Fruit fly (Drosophila melanogaster) whole organism, prepupa: ENCODE results near the gene PAN3.

Experiments used
- Blimp-1 ChIP-seq: fragments of 200-800 bp; sonication (Bioruptor generic); optimal IDR thresholded peaks from 3 replicates; lab custom pipeline; 2017; ENCODE audit warnings: missing biosample characterization, missing genetic modification characterization, mild to moderate bottlenecking, moderate library complexity, missing genetic modification reagents
- CG10631 ChIP-seq: fragments of 200-800 bp; sonication (Bioruptor generic); optimal IDR thresholded peaks from 2 replicates; lab custom pipeline; 2016; ENCODE audit warnings: missing biosample characterization, missing genetic modification characterization
- CG10669 ChIP-seq: fragments of 200-800 bp; sonication (Bioruptor generic); optimal IDR thresholded peaks from 3 replicates; lab custom pipeline; 2018; ENCODE audit warnings: missing biosample characterization, mild to moderate bottlenecking, missing genetic modification characterization, moderate library complexity
- CG11294 ChIP-seq: fragments of 200-800 bp; sonication (Bioruptor generic); IDR thresholded peaks from 2 replicates; pipeline ENCODE4 v1.3.6; 2022; ENCODE audit warnings: missing biosample characterization, missing genetic modification characterization
- CG11762 ChIP-seq: fragments of 200-800 bp; sonication (Bioruptor generic); optimal IDR thresholded peaks from 3 replicates; lab custom pipeline; 2016; ENCODE audit warnings: missing biosample characterization, missing genetic modification characterization; ENCODE audit not compliant: insufficient read depth
- CG11902 ChIP-seq: fragments of 200-800 bp; sonication (Bioruptor generic); optimal IDR thresholded peaks from 3 replicates; lab custom pipeline; 2016; ENCODE audit warnings: missing biosample characterization, missing genetic modification characterization
- CG15336 ChIP-seq: fragments of 200-800 bp; sonication (Bioruptor generic); IDR thresholded peaks from 2 replicates; pipeline ENCODE4 v1.3.6; 2022; ENCODE audit warnings: missing biosample characterization, missing genetic modification characterization
- CG1621 ChIP-seq: fragments of 200-800 bp; sonication (Bioruptor generic); optimal IDR thresholded peaks from 3 replicates; lab custom pipeline; 2018; ENCODE audit warnings: missing biosample characterization, mild to moderate bottlenecking, missing genetic modification characterization
- CG16779 ChIP-seq: fragments of 200-800 bp; sonication (Bioruptor generic); optimal IDR thresholded peaks from 3 replicates; lab custom pipeline; 2017; ENCODE audit warnings: missing biosample characterization, mild to moderate bottlenecking, missing genetic modification characterization
- CG32006 ChIP-seq: fragments of 200-800 bp; sonication (Bioruptor generic); optimal IDR thresholded peaks from 3 replicates; lab custom pipeline; 2017; ENCODE audit warnings: missing biosample characterization, mild to moderate bottlenecking, missing genetic modification characterization
- CG34406 ChIP-seq: fragments of 200-800 bp; sonication (Bioruptor generic); optimal IDR thresholded peaks from 3 replicates; lab custom pipeline; 2016; ENCODE audit warnings: missing biosample characterization, missing genetic modification characterization
- CG3919 ChIP-seq: fragments of 200-800 bp; sonication (Bioruptor generic); optimal IDR thresholded peaks from 3 replicates; lab custom pipeline; 2016; ENCODE audit warnings: missing biosample characterization, missing genetic modification characterization
- CG6163 ChIP-seq: fragments of 200-800 bp; sonication (Bioruptor generic); IDR thresholded peaks from 3 replicates; pipeline ENCODE4 v1.3.6; 2022; ENCODE audit warnings: missing biosample characterization, missing genetic modification characterization
- CG6276 ChIP-seq: fragments of 200-800 bp; sonication (Bioruptor generic); optimal IDR thresholded peaks from 2 replicates; lab custom pipeline; 2017; ENCODE audit warnings: missing biosample characterization, mild to moderate bottlenecking, missing genetic modification characterization
- CG6792 ChIP-seq: fragments of 200-800 bp; sonication (Bioruptor generic); optimal IDR thresholded peaks from 3 replicates; lab custom pipeline; 2016; ENCODE audit warnings: missing biosample characterization, missing genetic modification characterization
- CG6808 ChIP-seq: fragments of 200-800 bp; sonication (Bioruptor generic); optimal IDR thresholded peaks from 3 replicates; lab custom pipeline; 2017; ENCODE audit warnings: missing biosample characterization, missing genetic modification characterization, mild to moderate bottlenecking, moderate library complexity, missing genetic modification reagents
- CG6854 ChIP-seq: fragments of 200-800 bp; sonication (Bioruptor generic); optimal IDR thresholded peaks from 2 replicates; lab custom pipeline; 2017; ENCODE audit warnings: missing biosample characterization, mild to moderate bottlenecking, missing genetic modification characterization
- CG7368 ChIP-seq: fragments of 200-800 bp; sonication (Bioruptor generic); optimal IDR thresholded peaks from 3 replicates; lab custom pipeline; 2016; ENCODE audit warnings: missing biosample characterization, missing genetic modification characterization
- CG8119 ChIP-seq: fragments of 200-800 bp; sonication (Bioruptor generic); IDR thresholded peaks from 3 replicates; pipeline ENCODE4 v1.3.6; 2022; ENCODE audit warnings: missing biosample characterization, missing genetic modification characterization
- CG8319 ChIP-seq: fragments of 200-800 bp; sonication (Bioruptor generic); optimal IDR thresholded peaks from 3 replicates; lab custom pipeline; 2016; ENCODE audit warnings: missing biosample characterization, missing genetic modification characterization
- CG8632 ChIP-seq: fragments of 200-800 bp; sonication (Bioruptor generic); optimal IDR thresholded peaks from 3 replicates; lab custom pipeline; 2016; ENCODE audit warnings: missing biosample characterization, missing genetic modification characterization
- Eip75B ChIP-seq: fragments of 200-800 bp; sonication (Bioruptor generic); optimal IDR thresholded peaks from 3 replicates; lab custom pipeline; 2016; ENCODE audit warnings: missing biosample characterization, missing genetic modification characterization
- Eip78C ChIP-seq: fragments of 200-800 bp; sonication (Bioruptor generic); peaks from one replicate; lab custom pipeline; 2016; ENCODE audit warnings: missing biosample characterization, missing genetic modification characterization
- Eip93F ChIP-seq: fragments of 200-800 bp; sonication (Bioruptor generic); optimal IDR thresholded peaks from 2 replicates; lab custom pipeline; 2016; ENCODE audit warnings: missing biosample characterization, mild to moderate bottlenecking, missing genetic modification characterization
- Ets21C ChIP-seq: fragments of 200-800 bp; sonication (Bioruptor generic); optimal IDR thresholded peaks from 3 replicates; lab custom pipeline; 2016; ENCODE audit warnings: missing biosample characterization, missing genetic modification characterization
- Ets96B ChIP-seq: fragments of 200-800 bp; optimal IDR thresholded peaks from 2 replicates; lab custom pipeline; 2019; ENCODE audit warnings: missing biosample characterization, mild to moderate bottlenecking, missing genetic modification characterization, moderate library complexity
- Hr38 ChIP-seq: sonication (Bioruptor generic); optimal IDR thresholded peaks from 2 replicates; lab custom pipeline; 2016; ENCODE audit warnings: missing biosample characterization, missing genetic modification characterization
- Hr39 ChIP-seq: fragments of 200-800 bp; sonication (Bioruptor generic); optimal IDR thresholded peaks from 2 replicates; lab custom pipeline; 2016; ENCODE audit warnings: missing biosample characterization, missing genetic modification characterization
- Lpt ChIP-seq: fragments of 200-800 bp; sonication (Bioruptor generic); optimal IDR thresholded peaks from 3 replicates; lab custom pipeline; 2016; ENCODE audit warnings: missing biosample characterization, missing genetic modification characterization
- Met ChIP-seq: fragments of 200-800 bp; sonication (Bioruptor generic); optimal IDR thresholded peaks from 3 replicates; lab custom pipeline; 2016; ENCODE audit warnings: missing biosample characterization, missing genetic modification characterization
- OdsH ChIP-seq: fragments of 200-800 bp; sonication (Bioruptor generic); optimal IDR thresholded peaks from 3 replicates; lab custom pipeline; 2016; ENCODE audit warnings: missing biosample characterization, missing genetic modification characterization
- Smox ChIP-seq: fragments of 200-800 bp; sonication (Bioruptor generic); optimal IDR thresholded peaks from 3 replicates; lab custom pipeline; 2016; ENCODE audit warnings: missing biosample characterization, missing genetic modification characterization
- Sox14 ChIP-seq: fragments of 200-800 bp; sonication (Bioruptor generic); optimal IDR thresholded peaks from 3 replicates; lab custom pipeline; 2016; ENCODE audit warnings: missing biosample characterization, missing genetic modification characterization
- achi ChIP-seq: fragments of 200-800 bp; sonication (Bioruptor generic); optimal IDR thresholded peaks from 3 replicates; lab custom pipeline; 2016; ENCODE audit warnings: missing biosample characterization, missing genetic modification characterization
- acj6 ChIP-seq: fragments of 200-800 bp; sonication (Bioruptor generic); optimal IDR thresholded peaks from 3 replicates; lab custom pipeline; 2016; ENCODE audit warnings: missing biosample characterization, missing genetic modification characterization
- cyc ChIP-seq: fragments of 200-800 bp; sonication (Bioruptor generic); optimal IDR thresholded peaks from 3 replicates; lab custom pipeline; 2016; ENCODE audit warnings: missing biosample characterization, missing genetic modification characterization
- dsx ChIP-seq: fragments of 200-800 bp; optimal IDR thresholded peaks from 3 replicates; lab custom pipeline; 2019; ENCODE audit warnings: missing biosample characterization, mild to moderate bottlenecking, missing genetic modification characterization, moderate library complexity; ENCODE audit not compliant: poor library complexity, severe bottlenecking
- eg ChIP-seq: fragments of 200-800 bp; sonication (Bioruptor generic); IDR thresholded peaks from 3 replicates; pipeline ENCODE4 v1.3.6; 2022; ENCODE audit warnings: missing biosample characterization, missing genetic modification characterization
- fkh ChIP-seq: fragments of 200-800 bp; sonication (Bioruptor generic); optimal IDR thresholded peaks from 3 replicates; lab custom pipeline; 2017; ENCODE audit warnings: missing biosample characterization, mild to moderate bottlenecking, missing genetic modification characterization, moderate library complexity
- lz ChIP-seq: fragments of 200-800 bp; sonication (Bioruptor generic); optimal IDR thresholded peaks from 3 replicates; lab custom pipeline; 2016; ENCODE audit warnings: missing biosample characterization, missing genetic modification characterization
- net ChIP-seq: fragments of 200-800 bp; sonication (Bioruptor generic); optimal IDR thresholded peaks from 3 replicates; lab custom pipeline; 2016; ENCODE audit warnings: missing biosample characterization, missing genetic modification characterization
- pdm3 ChIP-seq: fragments of 200-800 bp; sonication (Bioruptor generic); optimal IDR thresholded peaks from 3 replicates; lab custom pipeline; 2016; ENCODE audit warnings: missing biosample characterization, missing genetic modification characterization
- salr ChIP-seq, 2 experiments: fragments of 200-800 bp; sonication (Bioruptor generic); optimal IDR thresholded peaks; 3 replicates each; lab custom pipeline; 2016 to 2018; ENCODE audit warnings: missing biosample characterization in 2 of 2, missing genetic modification characterization in 2 of 2, mild to moderate bottlenecking in 1 of 2
- spab ChIP-seq: fragments of 200-800 bp; sonication (Bioruptor generic); optimal IDR thresholded peaks from 2 replicates; lab custom pipeline; 2017; ENCODE audit warnings: missing biosample characterization, mild to moderate bottlenecking, missing genetic modification characterization, missing genetic modification reagents
- ss ChIP-seq, 2 experiments: fragments of 200-800 bp; sonication (Bioruptor generic); optimal IDR thresholded peaks; 2 replicates in 1 of 2; 3 replicates in 1 of 2; lab custom pipeline; 2017 to 2018; ENCODE audit warnings: mild to moderate bottlenecking in 2 of 2, missing biosample characterization in 2 of 2, missing genetic modification characterization in 2 of 2, moderate library complexity in 1 of 2
- svp ChIP-seq: fragments of 200-800 bp; sonication (Bioruptor generic); peaks from one replicate; lab custom pipeline; 2016; ENCODE audit warnings: missing biosample characterization, missing genetic modification characterization
- topi ChIP-seq: fragments of 200-800 bp; sonication (Bioruptor generic); optimal IDR thresholded peaks from 3 replicates; lab custom pipeline; 2016; ENCODE audit warnings: missing biosample characterization, missing genetic modification characterization

PAN3 gene

DNA sequence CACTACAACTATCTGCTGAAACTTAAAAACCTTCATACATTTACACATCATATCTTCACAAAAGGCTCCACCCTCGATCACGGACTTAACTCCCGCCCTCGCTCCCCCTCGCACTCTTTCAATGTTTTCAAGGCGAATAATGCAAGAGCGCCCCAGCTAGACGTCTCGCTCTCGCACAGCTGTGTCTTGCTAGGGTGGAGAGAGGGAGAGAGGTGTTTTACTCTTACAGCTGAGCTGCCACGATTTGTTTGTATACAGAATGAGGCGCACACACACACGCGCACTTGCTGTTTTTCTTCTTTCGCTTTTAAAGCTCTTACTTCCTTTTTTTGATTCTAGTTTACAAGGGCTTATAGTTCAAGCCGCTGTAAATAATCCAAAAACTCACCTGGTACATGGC, 1.2 kb upstream of the PAN3 start (continued):
- no peak for TF ChIP-seq Ets96B
- no peak for TF ChIP-seq Blimp-1 (GFP tag; lab: Kevin White, UChicago)
- TF ChIP-seq Sox14 (GFP tag; lab: Kevin White, UChicago), result peak; percentile 15
- no peak for TF ChIP-seq CG6854 (GFP tag; lab: Kevin White, UChicago)
- TF ChIP-seq, all 60 proteins: peak for 8

DNA sequence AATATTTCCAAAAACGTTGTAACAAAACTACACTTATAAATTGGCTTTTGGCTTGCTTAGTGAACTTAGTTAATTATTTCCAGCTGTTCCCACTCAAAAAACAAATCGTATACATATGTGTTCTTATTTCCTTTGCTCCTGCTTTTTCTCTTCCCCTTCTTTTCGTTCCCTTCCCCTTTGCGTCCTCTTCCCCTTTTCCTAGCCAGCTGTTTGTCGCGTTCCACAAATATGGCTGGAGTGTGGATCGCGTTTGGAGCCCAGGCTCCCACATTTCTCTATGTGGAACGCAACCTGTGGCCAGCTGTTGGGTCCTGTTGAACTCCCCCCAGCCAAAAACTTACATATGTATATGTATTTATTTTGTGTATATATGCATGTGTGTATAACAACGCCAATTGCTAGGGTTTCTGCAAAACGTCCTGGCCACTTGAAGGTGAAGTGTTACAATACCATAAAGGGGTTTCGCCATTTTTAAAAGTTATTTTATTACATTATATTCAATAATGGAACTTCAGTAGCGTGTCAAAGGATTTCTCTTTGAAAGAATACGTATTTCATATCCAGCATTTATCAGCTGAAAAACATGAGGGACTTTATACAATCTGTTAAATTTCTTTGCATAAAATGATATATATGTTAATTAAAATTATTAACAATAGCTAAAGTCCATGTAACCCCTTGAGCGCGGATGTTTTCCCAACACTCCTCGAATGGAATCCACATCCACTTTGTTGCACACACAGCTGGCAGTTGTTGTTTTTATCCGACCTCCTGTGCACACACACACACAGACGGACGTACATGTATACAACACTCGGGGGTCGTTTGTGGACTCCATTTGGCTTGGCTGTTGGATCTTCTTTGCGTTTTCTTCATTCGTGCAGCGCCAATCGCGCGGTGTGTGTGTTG, 996 bp downstream of the PAN3 start:
- TF ChIP-seq CG11902 (GFP tag; lab: Kevin White, UChicago), result no peak
- TF ChIP-seq Ets96B, result peak; percentile 41
- peak; percentile 14 for TF ChIP-seq CG6854 (GFP tag; lab: Kevin White, UChicago)
- no peak for TF ChIP-seq CG8319 (GFP tag; lab: Kevin White, UChicago)
- TF ChIP-seq CG3919, result peak; percentile 28
- TF ChIP-seq CG6792 (GFP tag; lab: Kevin White, UChicago), result peak; percentile 18
- peak; percentile 50 for TF ChIP-seq CG32006 (GFP tag; lab: Kevin White, UChicago)
- TF ChIP-seq pdm3 (GFP tag; lab: Kevin White, UChicago), result peak; percentile 31
- TF ChIP-seq acj6 (GFP tag; lab: Kevin White, UChicago), result peak; percentile 41
- no peak for TF ChIP-seq Hr38 (GFP tag; lab: Kevin White, UChicago)
- TF ChIP-seq Lpt (GFP tag; lab: Kevin White, UChicago), result no peak
- TF ChIP-seq CG11762 (GFP tag; lab: Kevin White, UChicago), result no peak
- TF ChIP-seq achi (GFP tag; lab: Kevin White, UChicago), result peak; percentile 24
- peak; percentile 5 for TF ChIP-seq CG10669 (GFP tag; lab: Kevin White, UChicago)
- TF ChIP-seq svp (GFP tag; lab: Kevin White, UChicago), result peak; percentile 58
- TF ChIP-seq ss (GFP tag; optimal IDR thresholded peaks at IDR 0.05; lab: Kevin White, UChicago), result peak in 1 of 2 experiments; percentile 25
- no peak for TF ChIP-seq CG6808 (GFP tag; lab: Kevin White, UChicago)
- no peak for TF ChIP-seq CG6276
- peak; percentile 43 for TF ChIP-seq CG10631 (GFP tag; lab: Kevin White, UChicago)
- TF ChIP-seq Hr39, result no peak
- peak; percentile 56 for TF ChIP-seq Eip93F (GFP tag; lab: Kevin White, UChicago)
- no peak for TF ChIP-seq CG7368 (GFP tag; lab: Kevin White, UChicago)
- TF ChIP-seq lz (GFP tag; lab: Kevin White, UChicago), result no peak
- no peak for TF ChIP-seq eg (GFP tag; lab: Robert Waterston, UW)
- peak; percentile 43 for TF ChIP-seq OdsH
- no peak for TF ChIP-seq CG1621 (tag; lab: Kevin White, UChicago)
- TF ChIP-seq topi (GFP tag; lab: Kevin White, UChicago), result no peak
- TF ChIP-seq Smox, result peak; percentile 40
- peak; percentile 66 for TF ChIP-seq Eip78C (GFP tag; lab: Kevin White, UChicago)
- peak; percentile 9 for TF ChIP-seq CG16779 (tag; lab: Kevin White, UChicago)
- TF ChIP-seq cyc (GFP tag; lab: Kevin White, UChicago), result no peak
- TF ChIP-seq salr (GFP tag; optimal IDR thresholded peaks at IDR 0.05; lab: Kevin White, UChicago), result peak; percentile 8 to 18
- peak; percentile 35; the same call in 1 of the 3 replicates for TF ChIP-seq CG6163 (GFP tag; lab: Robert Waterston, UW)
- no peak for TF ChIP-seq fkh (GFP tag; lab: Kevin White, UChicago)
- peak; percentile 18 for TF ChIP-seq CG8632 (GFP tag; lab: Kevin White, UChicago)
- TF ChIP-seq spab (GFP tag; lab: Kevin White, UChicago), result peak; percentile 7
- peak; percentile 54; the same call in 2 of the 3 replicates for TF ChIP-seq CG8119
- TF ChIP-seq net (GFP tag; lab: Kevin White, UChicago), result peak; percentile 18
- TF ChIP-seq Ets21C (GFP tag; lab: Kevin White, UChicago), result no peak
- TF ChIP-seq CG11294 (GFP tag; lab: Robert Waterston, UW), result no peak
- TF ChIP-seq Met, result peak; percentile 26
- no peak for TF ChIP-seq Eip75B
- TF ChIP-seq CG15336, result no peak
- peak; percentile 12 for TF ChIP-seq Sox14 (GFP tag; lab: Kevin White, UChicago)
- peak; percentile 22 for TF ChIP-seq CG34406 (GFP tag; lab: Kevin White, UChicago)
- peak; percentile 90 for TF ChIP-seq dsx
